Worm (Caenorhabditis elegans): Measurements from ENCODE around the gene ncx-7.

ce11 chrIII:9752852-9753251 is 32.8 kb upstream of the ncx-7 start, which contains the start of gene ech-6:
- no peak for TF ChIP-seq pqm-1 (tag; optimal IDR thresholded peaks at IDR 0.05)
- no peak for TF ChIP-seq snpc-4 (tag; optimal IDR thresholded peaks at IDR 0.05)
- no peak for TF ChIP-seq jun-1 (tag; optimal IDR thresholded peaks at IDR 0.05)
- TF ChIP-seq egl-27 (tag; optimal IDR thresholded peaks at IDR 0.05): no peak
